Fruit fly (Drosophila melanogaster) whole organism, embryonic: ENCODE data around the gene Muc18B.
A peak's percentile ranks its signal among the peaks of the same experiment; 100 is the strongest.

Experiments
- ATbp ChIP-seq: fragments of 200-800 bp; sonication (Bioruptor generic); optimal IDR thresholded peaks from 2 replicates; lab custom pipeline; 2017; ENCODE audit warnings: missing biosample characterization, mild to moderate bottlenecking, missing genetic modification characterization, missing genetic modification reagents
- Bdp1 ChIP-seq: fragments of 200-800 bp; sonication (Bioruptor generic); optimal IDR thresholded peaks from 3 replicates; lab custom pipeline; 2016; ENCODE audit warnings: missing biosample characterization, missing genetic modification characterization
- C15 ChIP-seq: fragments of 200-800 bp; sonication (Bioruptor generic); IDR thresholded peaks from 3 replicates; pipeline ENCODE4 v1.3.6; 2022; ENCODE audit warnings: missing biosample characterization, missing genetic modification characterization
- CG10267 ChIP-seq: fragments of 200-800 bp; sonication (Bioruptor generic); optimal IDR thresholded peaks from 2 replicates; lab custom pipeline; 2018; ENCODE audit warnings: missing biosample characterization, mild to moderate bottlenecking, missing genetic modification characterization, moderate library complexity
- CG10979 ChIP-seq: fragments of 200-800 bp; sonication (Bioruptor generic); optimal IDR thresholded peaks from 2 replicates; lab custom pipeline; 2018; ENCODE audit warnings: missing biosample characterization, mild to moderate bottlenecking, missing genetic modification characterization, moderate library complexity
- CG11093 ChIP-seq: fragments of 200-800 bp; sonication (Bioruptor generic); IDR thresholded peaks from 3 replicates; pipeline ENCODE4 v1.3.6; 2022; ENCODE audit warnings: missing biosample characterization, missing genetic modification characterization
- CG11456 ChIP-seq: fragments of 200-800 bp; sonication (Bioruptor generic); IDR thresholded peaks from 3 replicates; pipeline ENCODE4 v1.3.6; 2022; ENCODE audit warnings: missing biosample characterization, missing genetic modification characterization
- CG15601 ChIP-seq: fragments of 200-800 bp; sonication (Bioruptor generic); optimal IDR thresholded peaks from 3 replicates; lab custom pipeline; 2019; ENCODE audit warnings: missing biosample characterization, mild to moderate bottlenecking, missing genetic modification characterization, moderate library complexity
- CG17385 ChIP-seq: fragments of 200-800 bp; sonication (Bioruptor generic); optimal IDR thresholded peaks from 3 replicates; lab custom pipeline; 2018; ENCODE audit warnings: missing biosample characterization, mild to moderate bottlenecking, missing genetic modification characterization
- CG3163 ChIP-seq: fragments of 200-800 bp; sonication (Bioruptor generic); optimal IDR thresholded peaks from 3 replicates; lab custom pipeline; 2016; ENCODE audit warnings: missing biosample characterization, missing genetic modification characterization
- CG34224 ChIP-seq: fragments of 200-800 bp; sonication (Bioruptor generic); IDR thresholded peaks from 3 replicates; pipeline ENCODE4 v1.3.6; 2022; ENCODE audit warnings: missing biosample characterization, missing genetic modification characterization; ENCODE audit not compliant: partially characterized antibody
- CG4404 ChIP-seq: fragments of 200-800 bp; sonication (Bioruptor generic); IDR thresholded peaks from 2 replicates; pipeline ENCODE4 v1.3.6; 2022; ENCODE audit warnings: missing biosample characterization, missing genetic modification characterization
- CG5953 ChIP-seq: fragments of 200-800 bp; sonication (Bioruptor generic); IDR thresholded peaks from 2 replicates; pipeline ENCODE4 v1.3.6; 2022; ENCODE audit warnings: missing biosample characterization, missing genetic modification characterization
- CG7271 ChIP-seq: fragments of 200-800 bp; sonication (Bioruptor generic); optimal IDR thresholded peaks from 2 replicates; lab custom pipeline; 2018; ENCODE audit warnings: missing biosample characterization, mild to moderate bottlenecking, missing genetic modification characterization, moderate library complexity
- CG7556 ChIP-seq: fragments of 200-800 bp; sonication (Bioruptor generic); optimal IDR thresholded peaks from 2 replicates; lab custom pipeline; 2017; ENCODE audit warnings: missing biosample characterization, mild to moderate bottlenecking, missing genetic modification characterization
- CG9609 ChIP-seq: fragments of 200-800 bp; sonication (Bioruptor generic); optimal IDR thresholded peaks from 3 replicates; lab custom pipeline; 2016; ENCODE audit warnings: missing biosample characterization, missing genetic modification characterization
- CG9876 ChIP-seq: fragments of 200-800 bp; sonication (Bioruptor generic); optimal IDR thresholded peaks from 2 replicates; lab custom pipeline; 2016; ENCODE audit warnings: missing biosample characterization, missing genetic modification characterization
- Doc3 ChIP-seq: fragments of 200-800 bp; sonication (Bioruptor generic); IDR thresholded peaks from 3 replicates; pipeline ENCODE4 v1.3.6; 2022; ENCODE audit warnings: missing biosample characterization, missing genetic modification characterization; ENCODE audit not compliant: partially characterized antibody
- Jarid2 ChIP-seq: fragments of 200-800 bp; sonication (Bioruptor generic); optimal IDR thresholded peaks from 3 replicates; lab custom pipeline; 2017; ENCODE audit warnings: mild to moderate bottlenecking, missing biosample characterization, missing genetic modification reagents, missing genetic modification characterization
- Kr ChIP-seq: fragments of 200-800 bp; sonication (Bioruptor generic); optimal IDR thresholded peaks from 2 replicates; lab custom pipeline; 2017; ENCODE audit warnings: missing biosample characterization, mild to moderate bottlenecking, missing genetic modification characterization
- Lpt ChIP-seq: fragments of >200 bp; optimal IDR thresholded peaks from 2 replicates; lab custom pipeline; 2018; ENCODE audit warnings: missing biosample characterization, missing genetic modification characterization
- Max ChIP-seq: fragments of 200-800 bp; sonication (Bioruptor generic); optimal IDR thresholded peaks from 2 replicates; lab custom pipeline; 2016; ENCODE audit warnings: missing biosample characterization, mild to moderate bottlenecking, missing genetic modification characterization
- NFAT ChIP-seq: fragments of 200-800 bp; sonication (Bioruptor generic); IDR thresholded peaks from 2 replicates; pipeline ENCODE4 v1.3.6; 2022; ENCODE audit warnings: missing biosample characterization, missing genetic modification characterization
- Pdp1 ChIP-seq, 2 experiments: fragments of 200-800 bp; sonication (Bioruptor generic); optimal IDR thresholded peaks; 3 replicates each; lab custom pipeline; 2016; ENCODE audit warnings: missing biosample characterization in 2 of 2, missing genetic modification characterization in 2 of 2, mild to moderate bottlenecking in 1 of 2, moderate library complexity in 1 of 2
- Side ChIP-seq: fragments of 200-800 bp; sonication (Bioruptor generic); optimal IDR thresholded peaks from 2 replicates; lab custom pipeline; 2016; ENCODE audit warnings: missing biosample characterization, missing genetic modification characterization
- Tbp ChIP-seq: fragments of >200 bp; optimal IDR thresholded peaks from 2 replicates; lab custom pipeline; 2018; ENCODE audit warnings: missing biosample characterization, missing genetic modification characterization
- Xrp1 ChIP-seq: fragments of 200-800 bp; sonication (Bioruptor generic); IDR thresholded peaks from 2 replicates; pipeline ENCODE4 v1.3.6; 2022; ENCODE audit warnings: missing biosample characterization, missing genetic modification characterization
- ac ChIP-seq: fragments of 200-800 bp; sonication (Bioruptor generic); optimal IDR thresholded peaks from 3 replicates; lab custom pipeline; 2017; ENCODE audit warnings: missing biosample characterization, mild to moderate bottlenecking, missing genetic modification characterization
- ap ChIP-seq: fragments of 200-800 bp; sonication (Bioruptor generic); IDR thresholded peaks from 2 replicates; pipeline ENCODE4 v1.3.6; 2022; ENCODE audit warnings: missing biosample characterization, missing genetic modification characterization
- ara ChIP-seq: fragments of 200-800 bp; sonication (Bioruptor generic); IDR thresholded peaks from 2 replicates; pipeline ENCODE4 v1.3.6; 2022; ENCODE audit warnings: missing biosample characterization, missing genetic modification characterization
- crol ChIP-seq: fragments of 200-800 bp; sonication (Bioruptor generic); IDR thresholded peaks from 2 replicates; pipeline ENCODE4 v1.3.6; 2022; ENCODE audit warnings: missing biosample characterization, missing genetic modification characterization
- disco-r ChIP-seq: fragments of 200-800 bp; sonication (Bioruptor generic); optimal IDR thresholded peaks from 2 replicates; lab custom pipeline; 2016; ENCODE audit warnings: missing biosample characterization, missing genetic modification characterization
- eve ChIP-seq, 2 experiments: fragments of >200 bp; optimal IDR thresholded peaks; 2 replicates each; lab custom pipeline; 2017; ENCODE audit warnings: missing biosample characterization in 2 of 2, missing genetic modification characterization in 2 of 2
- fd102C ChIP-seq: fragments of 200-800 bp; sonication (Bioruptor generic); optimal IDR thresholded peaks from 2 replicates; lab custom pipeline; 2018; ENCODE audit warnings: missing biosample characterization, mild to moderate bottlenecking, missing genetic modification characterization, moderate library complexity
- grn ChIP-seq: fragments of 200-800 bp; sonication (Bioruptor generic); optimal IDR thresholded peaks from 3 replicates; lab custom pipeline; 2017; ENCODE audit warnings: missing biosample characterization, missing genetic modification characterization
- insv ChIP-seq, 2 experiments: fragments of 200-800 bp; sonication (Bioruptor generic); optimal IDR thresholded peaks; 3 replicates each; lab custom pipeline; 2016 to 2018; ENCODE audit warnings: missing biosample characterization in 2 of 2, missing genetic modification characterization in 2 of 2
- ken ChIP-seq: fragments of 200-800 bp; sonication (Bioruptor generic); IDR thresholded peaks from 3 replicates; pipeline ENCODE4 v1.3.6; 2022; ENCODE audit warnings: missing biosample characterization, missing genetic modification characterization
- kni ChIP-seq: fragments of 200-800 bp; sonication (Bioruptor generic); optimal IDR thresholded peaks from 3 replicates; lab custom pipeline; 2017; ENCODE audit warnings: mild to moderate bottlenecking, missing biosample characterization, missing genetic modification reagents, missing genetic modification characterization
- mld ChIP-seq: fragments of 200-800 bp; sonication (Bioruptor generic); IDR thresholded peaks from 3 replicates; pipeline ENCODE4 v1.3.6; 2022; ENCODE audit warnings: missing biosample characterization, missing genetic modification characterization; ENCODE audit not compliant: partially characterized antibody
- pfk ChIP-seq: fragments of 200-800 bp; sonication (Bioruptor generic); optimal IDR thresholded peaks from 2 replicates; lab custom pipeline; 2018; ENCODE audit warnings: missing biosample characterization, mild to moderate bottlenecking, missing genetic modification characterization, moderate library complexity
- salm ChIP-seq: fragments of 200-800 bp; sonication (Bioruptor generic); optimal IDR thresholded peaks from 2 replicates; lab custom pipeline; 2018; ENCODE audit warnings: missing biosample characterization, mild to moderate bottlenecking, missing genetic modification characterization
- sc ChIP-seq, 3 experiments: fragments of >200 bp in 2 of 3; fragments of 200-800 bp in 1 of 3; sonication (Bioruptor generic) in 1 of 3; optimal IDR thresholded peaks; 2 replicates in 2 of 3; 3 replicates in 1 of 3; lab custom pipeline; 2017; ENCODE audit warnings: mild to moderate bottlenecking in 1 of 3, missing biosample characterization in 1 of 3, missing genetic modification characterization in 1 of 3, missing genetic modification reagents in 1 of 3
- schlank ChIP-seq: fragments of 200-800 bp; sonication (Bioruptor generic); optimal IDR thresholded peaks from 2 replicates; lab custom pipeline; 2018; ENCODE audit warnings: missing biosample characterization, mild to moderate bottlenecking, missing genetic modification characterization
- slou ChIP-seq: fragments of 200-800 bp; sonication (Bioruptor generic); optimal IDR thresholded peaks from 3 replicates; lab custom pipeline; 2016; ENCODE audit warnings: missing biosample characterization, missing genetic modification characterization
- sr ChIP-seq: fragments of 200-800 bp; sonication (Bioruptor generic); IDR thresholded peaks from 3 replicates; pipeline ENCODE4 v1.3.6; 2022; ENCODE audit warnings: missing biosample characterization, missing genetic modification characterization
- ssp ChIP-seq: fragments of 200-800 bp; sonication (Bioruptor generic); IDR thresholded peaks from 2 replicates; pipeline ENCODE4 v1.3.6; 2022; ENCODE audit warnings: missing biosample characterization, missing genetic modification characterization
- tll ChIP-seq, 2 experiments: fragments of 200-800 bp in 1 of 2; fragments of >200 bp in 1 of 2; sonication (Bioruptor generic) in 1 of 2; optimal IDR thresholded peaks; 2 replicates each; lab custom pipeline; 2017 to 2019; ENCODE audit warnings: missing biosample characterization in 2 of 2, missing genetic modification characterization in 2 of 2, mild to moderate bottlenecking in 1 of 2, moderate library complexity in 1 of 2
- unc-4 ChIP-seq: fragments of 200-800 bp; sonication (Bioruptor generic); IDR thresholded peaks from 2 replicates; pipeline ENCODE4 v1.3.6; 2022; ENCODE audit warnings: missing biosample characterization, missing genetic modification characterization; ENCODE audit not compliant: partially characterized antibody
- wdn ChIP-seq: fragments of 200-800 bp; sonication (Bioruptor generic); IDR thresholded peaks from 2 replicates; pipeline ENCODE4 v1.3.6; 2022; ENCODE audit warnings: missing biosample characterization, missing genetic modification characterization

Muc18B gene

DNA sequence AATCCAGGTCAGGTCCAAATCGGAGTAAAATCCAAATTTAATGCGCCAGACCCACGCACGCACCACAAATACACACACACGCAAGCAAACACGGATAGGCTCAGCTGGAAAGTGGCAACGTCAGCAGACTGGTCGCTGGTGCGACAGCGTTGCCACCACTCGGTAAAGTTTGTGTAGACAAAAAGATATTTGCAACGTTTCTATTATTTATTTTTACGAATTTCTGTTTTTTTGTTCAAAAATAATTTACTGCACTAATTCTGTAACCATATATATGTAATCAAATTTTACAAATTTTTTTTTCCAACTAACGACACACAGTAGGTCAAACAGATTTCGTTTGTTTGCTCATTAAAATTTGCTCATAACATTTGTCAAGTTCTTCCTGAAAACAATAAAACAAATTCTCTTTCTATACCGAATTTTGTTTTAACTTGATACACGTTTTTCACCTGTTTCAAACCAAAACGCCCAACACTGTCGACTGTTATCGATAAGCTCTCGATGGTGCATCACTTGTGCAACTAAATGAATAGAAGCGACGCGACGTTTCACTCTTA is 35.5 kb upstream of the Muc18B start, which contains the start of the genes CG7556 and CG7453 (continued):
- TF ChIP-seq Side (GFP tag; lab: Kevin White, UChicago) (peak; percentile 66), Tbp (GFP tag; lab: Kevin White, UChicago) (no peak), sr (GFP tag; lab: Robert Waterston, UW) (peak; percentile 78), Max (GFP tag; lab: Kevin White, UChicago) (peak; percentile 83), disco-r (GFP tag; lab: Kevin White, UChicago) (peak; percentile 62), CG7271 (tag; lab: Kevin White, UChicago) (no peak), CG3163 (GFP tag; lab: Kevin White, UChicago) (peak; percentile 46), Doc3 (GFP tag; lab: Robert Waterston, UW) (no peak), insv (GFP tag; optimal IDR thresholded peaks at IDR 0.05; lab: Kevin White, UChicago) (peak in 1 of 2 experiments; percentile 84), Xrp1 (peak; percentile 67), Kr (GFP tag; lab: Kevin White, UChicago) (no peak), crol (GFP tag; lab: Robert Waterston, UW) (no peak), schlank (tag; lab: Kevin White, UChicago) (peak; percentile 7), Bdp1 (GFP tag; lab: Kevin White, UChicago) (peak; percentile 61), CG15601 (peak; percentile 68), ssp (GFP tag; lab: Robert Waterston, UW) (peak; percentile 46), tll (GFP tag; optimal IDR thresholded peaks at IDR 0.05; lab: Kevin White, UChicago) (no peak), CG11456 (GFP tag; lab: Robert Waterston, UW) (no peak; the same call in 2 of the 3 replicates), sc (optimal IDR thresholded peaks at IDR 0.05; lab: Kevin White, UChicago) (no peak), sc (GFP tag; optimal IDR thresholded peaks at IDR 0.05; lab: Kevin White, UChicago) (peak; percentile 46), CG9876 (peak; percentile 68), CG10267 (tag; lab: Kevin White, UChicago) (peak; percentile 76), ap (GFP tag; lab: Robert Waterston, UW) (peak; percentile 59), salm (tag; lab: Kevin White, UChicago) (no peak), mld (GFP tag; lab: Robert Waterston, UW) (no peak), ac (GFP tag; lab: Kevin White, UChicago) (no peak), CG17385 (GFP tag; lab: Kevin White, UChicago) (peak; percentile 63), Jarid2 (GFP tag; lab: Kevin White, UChicago) (peak; percentile 45), C15 (GFP tag; lab: Robert Waterston, UW) (0 out of 3 replicates have a peak, but pooled peaks have one; percentile 26), CG4404 (GFP tag; lab: Robert Waterston, UW) (peak; percentile 32), eve (GFP tag; optimal IDR thresholded peaks at IDR 0.05; lab: Kevin White, UChicago) (no peak), wdn (GFP tag; lab: Robert Waterston, UW) (0 out of 2 replicates have a peak, but pooled peaks have one; percentile 17), CG11093 (GFP tag; lab: Robert Waterston, UW) (no peak), CG7556 (GFP tag; lab: Kevin White, UChicago) (peak; percentile 92), grn (GFP tag; lab: Kevin White, UChicago) (peak; percentile 2), CG10979 (tag; lab: Kevin White, UChicago) (peak; percentile 66), pfk (GFP tag; lab: Kevin White, UChicago) (no peak), fd102C (GFP tag; lab: Kevin White, UChicago) (no peak), ATbp (GFP tag; lab: Kevin White, UChicago) (no peak), NFAT (GFP tag; lab: Robert Waterston, UW) (0 out of 2 replicates have a peak, but pooled peaks have one; percentile 3), ara (GFP tag; lab: Robert Waterston, UW) (no peak), unc-4 (GFP tag; lab: Robert Waterston, UW) (no peak), ken (peak; percentile 56; the same call in 1 of the 3 replicates), kni (GFP tag; lab: Kevin White, UChicago) (peak; percentile 7), CG9609 (GFP tag; lab: Kevin White, UChicago) (peak; percentile 77), slou (GFP tag; lab: Kevin White, UChicago) (peak; percentile 41), CG5953 (GFP tag; lab: Robert Waterston, UW) (no peak), CG34224 (GFP tag; lab: Robert Waterston, UW) (no peak), Pdp1 (GFP tag; optimal IDR thresholded peaks at IDR 0.05; lab: Kevin White, UChicago) (peak; percentile 77), Lpt (GFP tag; lab: Kevin White, UChicago) (no peak)
